Fruit fly (Drosophila melanogaster) whole organism, wandering third instar larva: ENCODE results near the gene CG17111.

Experiments
- Abd-B ChIP-seq: fragments of >200 bp; optimal IDR thresholded peaks from 2 replicates; lab custom pipeline; 2017; ENCODE audit warnings: missing biosample characterization, missing genetic modification characterization
- CG9705 ChIP-seq: fragments of 200-800 bp; sonication (Bioruptor generic); optimal IDR thresholded peaks from 2 replicates; lab custom pipeline; 2018; ENCODE audit warnings: missing biosample characterization, mild to moderate bottlenecking, missing genetic modification characterization
- CrebA ChIP-seq: fragments of 200-800 bp; sonication (Bioruptor generic); optimal IDR thresholded peaks from 2 replicates; lab custom pipeline; 2016; ENCODE audit warnings: missing biosample characterization, mild to moderate bottlenecking, missing genetic modification characterization, borderline replicate concordance
- GATAd ChIP-seq: sonication (Bioruptor generic); optimal IDR thresholded peaks from 2 replicates; lab custom pipeline; 2016; ENCODE audit warnings: missing biosample characterization, missing genetic modification characterization
- Hnf4 ChIP-seq: fragments of 200-800 bp; sonication (Bioruptor generic); optimal IDR thresholded peaks from 2 replicates; lab custom pipeline; 2016; ENCODE audit warnings: missing biosample characterization, mild to moderate bottlenecking, missing genetic modification characterization
- Hr83 ChIP-seq: fragments of 200-300 bp; sonication (Bioruptor generic); optimal IDR thresholded peaks from 2 replicates; lab custom pipeline; 2016; ENCODE audit warnings: missing biosample characterization, mild to moderate bottlenecking, missing genetic modification characterization, moderate library complexity; ENCODE audit not compliant: poor library complexity, severe bottlenecking
- Mio ChIP-seq: sonication (Bioruptor generic); optimal IDR thresholded peaks from 2 replicates; lab custom pipeline; 2016; ENCODE audit warnings: missing biosample characterization, missing genetic modification characterization
- N ChIP-seq: fragments of >200 bp; optimal IDR thresholded peaks from 2 replicates; lab custom pipeline; 2018; ENCODE audit warnings: missing biosample characterization, missing external identifiers, missing genetic modification characterization
- OdsH ChIP-seq: fragments of 200-800 bp; sonication (Bioruptor generic); optimal IDR thresholded peaks from 2 replicates; lab custom pipeline; 2016; ENCODE audit warnings: missing biosample characterization, mild to moderate bottlenecking, missing genetic modification characterization
- Sp1 ChIP-seq: fragments of 200-800 bp; sonication (Bioruptor generic); optimal IDR thresholded peaks from 3 replicates; lab custom pipeline; 2019; ENCODE audit warnings: missing biosample characterization, mild to moderate bottlenecking, missing genetic modification characterization, moderate library complexity
- Vsx2 ChIP-seq: fragments of 200-300, 225-300 bp; sonication (Bioruptor generic); optimal IDR thresholded peaks from 2 replicates; lab custom pipeline; 2018; ENCODE audit warnings: missing biosample characterization, missing genetic modification characterization; ENCODE audit not compliant: partially characterized antibody
- br ChIP-seq: fragments of 200-800 bp; sonication (Bioruptor generic); optimal IDR thresholded peaks from 2 replicates; lab custom pipeline; 2016; ENCODE audit warnings: missing biosample characterization, missing genetic modification characterization
- brk ChIP-seq: fragments of 200-800 bp; sonication (Bioruptor generic); optimal IDR thresholded peaks from 2 replicates; lab custom pipeline; 2016; ENCODE audit warnings: missing biosample characterization, mild to moderate bottlenecking, missing genetic modification characterization
- dsf ChIP-seq: sonication (Bioruptor generic); optimal IDR thresholded peaks from 2 replicates; lab custom pipeline; 2016; ENCODE audit warnings: missing biosample characterization, missing genetic modification characterization, borderline replicate concordance
- fru ChIP-seq: fragments of 200-800 bp; sonication (Bioruptor generic); optimal IDR thresholded peaks from 3 replicates; lab custom pipeline; 2016; ENCODE audit warnings: missing biosample characterization, mild to moderate bottlenecking, missing genetic modification characterization
- h ChIP-seq: fragments of 200-800 bp; sonication (Bioruptor generic); optimal IDR thresholded peaks from 3 replicates; lab custom pipeline; 2016; ENCODE audit warnings: missing biosample characterization, mild to moderate bottlenecking, missing genetic modification characterization
- jim ChIP-seq: fragments of 175-275, 200-325 bp; sonication (Bioruptor generic); optimal IDR thresholded peaks from 2 replicates; lab custom pipeline; 2016; ENCODE audit warnings: missing biosample characterization, mild to moderate bottlenecking, missing genetic modification characterization
- lola ChIP-seq: fragments of >200 bp; optimal IDR thresholded peaks from 2 replicates; lab custom pipeline; 2017; ENCODE audit warnings: missing biosample characterization, missing genetic modification characterization
- pan ChIP-seq: fragments of >200 bp; optimal IDR thresholded peaks from 2 replicates; lab custom pipeline; 2017
- psq ChIP-seq: fragments of 200-800 bp; sonication (Bioruptor generic); optimal IDR thresholded peaks from 3 replicates; lab custom pipeline; 2017; ENCODE audit warnings: missing biosample characterization, mild to moderate bottlenecking, missing genetic modification characterization, moderate library complexity
- woc ChIP-seq: sonication (Bioruptor generic); optimal IDR thresholded peaks from 2 replicates; lab custom pipeline; 2016; ENCODE audit warnings: missing biosample characterization, mild to moderate bottlenecking, missing genetic modification characterization

CG17111 gene

dm6 chr3R:23026652-23027427 lies 40.2 kb downstream of the CG17111 start, which contains the start of gene lmd:
TSS of gene lmd (minus strand) at chr3R:23026713.
- TF ChIP-seq dsf (GFP tag; lab: Kevin White, UChicago) = no peak
- no peak for TF ChIP-seq brk (GFP tag; lab: Kevin White, UChicago)
- TF ChIP-seq psq (GFP tag; lab: Kevin White, UChicago) = no peak
- TF ChIP-seq woc = no peak
- TF ChIP-seq CrebA (GFP tag; lab: Kevin White, UChicago) = no peak
- no peak for TF ChIP-seq Mio
- TF ChIP-seq Hnf4 (GFP tag; lab: Kevin White, UChicago) = no peak
- no peak for TF ChIP-seq Sp1 (GFP tag; lab: Kevin White, UChicago)
- no peak for TF ChIP-seq OdsH (GFP tag; lab: Kevin White, UChicago)
- no peak for TF ChIP-seq fru (GFP tag; lab: Kevin White, UChicago)
- TF ChIP-seq Abd-B (GFP tag; lab: Kevin White, UChicago) = no peak
- no peak for TF ChIP-seq N (GFP tag; lab: Kevin White, UChicago)
- TF ChIP-seq br (GFP tag; lab: Kevin White, UChicago) = no peak
- TF ChIP-seq Vsx2 = no peak
- TF ChIP-seq Hr83 (GFP tag; lab: Kevin White, UChicago) = no peak
- no peak for TF ChIP-seq jim (GFP tag; lab: Kevin White, UChicago)
- TF ChIP-seq h (GFP tag; lab: Kevin White, UChicago) = no peak
- no peak for TF ChIP-seq CG9705 (GFP tag; lab: Kevin White, UChicago)
- TF ChIP-seq lola = no peak

dm6 chr3R:23013482-23013881 lies 53.6 kb downstream of the CG17111 start:
- TF ChIP-seq GATAd (GFP tag; lab: Kevin White, UChicago) = no peak
- no peak for TF ChIP-seq pan
